Worm (Caenorhabditis elegans) whole organism, L4/young adult: ENCODE measurements around the gene ZK686.1.

Experiments
- W03F9.2 ChIP-seq: fragments of 150-350 bp; optimal IDR thresholded peaks from 2 replicates; lab custom pipeline; 2014; ENCODE audit warnings: missing biosample characterization, missing genetic modification characterization
- him-1 ChIP-seq: sonication (generic microtip); optimal IDR thresholded peaks from 2 replicates; lab custom pipeline; 2016; ENCODE audit warnings: missing genotype, missing genetic modification reagents, missing genetic modification characterization, missing compliant biosample characterization

DNA sequence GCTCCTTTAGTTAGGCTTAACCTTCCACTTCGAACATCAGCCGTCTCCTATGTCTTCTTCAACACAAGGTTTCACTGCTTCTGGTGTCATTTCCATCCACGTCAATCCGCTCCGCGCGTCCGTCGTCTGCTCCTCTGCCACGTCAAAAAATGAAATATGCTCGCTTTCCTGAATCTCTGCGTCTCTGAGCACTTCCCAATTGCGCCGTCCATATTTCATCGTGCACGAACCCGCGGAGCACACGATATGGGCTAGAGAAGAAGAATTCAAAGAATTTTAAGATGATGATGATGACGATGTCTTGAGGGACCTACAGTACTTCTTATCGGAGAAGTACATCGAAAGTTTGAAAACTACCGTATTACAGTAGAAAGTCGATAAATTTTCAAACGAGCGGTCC, 20.0 kb downstream of the ZK686.1 start:
- no peak for TF ChIP-seq him-1 (tag; lab: Kevin White, UChicago)
- no peak for TF ChIP-seq W03F9.2 (tag; lab: Kevin White, UChicago)
